Worm (Caenorhabditis elegans) whole organism, L3 larva: ENCODE measurements around the gene pho-6.

Experiments used
- R02D3.7 ChIP-seq: fragments of 150-350 bp; optimal IDR thresholded peaks from 2 replicates; lab custom pipeline; 2014; ENCODE audit warnings: missing biosample characterization, missing genetic modification characterization
- ZK546.5 ChIP-seq: sonication (generic microtip); optimal IDR thresholded peaks from 2 replicates; lab custom pipeline; 2017; ENCODE audit warnings: missing biosample characterization, missing genetic modification characterization
- aly-2 ChIP-seq: fragments of 150-350 bp; optimal IDR thresholded peaks from 2 replicates; lab custom pipeline; 2014; ENCODE audit warnings: missing biosample characterization, missing genetic modification characterization
- ama-1 ChIP-seq: fragments of 150-350 bp; optimal IDR thresholded peaks from 2 replicates; lab custom pipeline; 2018
- ceh-16 ChIP-seq: sonication (generic microtip); optimal IDR thresholded peaks from 2 replicates; lab custom pipeline; 2017; ENCODE audit warnings: missing biosample characterization, missing genetic modification characterization
- ceh-82 ChIP-seq: fragments of 150-350 bp; optimal IDR thresholded peaks from 2 replicates; lab custom pipeline; 2014; ENCODE audit warnings: missing biosample characterization, missing genetic modification characterization
- ceh-9 ChIP-seq: sonication (generic microtip); optimal IDR thresholded peaks from 2 replicates; lab custom pipeline; 2018; ENCODE audit warnings: missing biosample characterization, missing genetic modification characterization
- egl-27 ChIP-seq: sonication (generic microtip); optimal IDR thresholded peaks from 4 replicates; lab custom pipeline; 2017; ENCODE audit warnings: missing biosample characterization, missing genetic modification reagents, missing genetic modification characterization
- egl-5 ChIP-seq: fragments of 150-350 bp; optimal IDR thresholded peaks from 2 replicates; lab custom pipeline; 2017; ENCODE audit warnings: missing biosample characterization, missing genetic modification reagents, missing genetic modification characterization, inconsistent platforms
- elt-2 ChIP-seq: sonication (generic microtip); optimal IDR thresholded peaks from 2 replicates; lab custom pipeline; 2016; ENCODE audit warnings: missing genetic modification reagents, mild to moderate bottlenecking, missing genetic modification characterization, missing compliant biosample characterization
- elt-3 ChIP-seq, 3 experiments: fragments of 150-350 bp in 1 of 3; sonication (generic microtip) in 2 of 3; optimal IDR thresholded peaks; 2 replicates in 2 of 3; 4 replicates in 1 of 3; lab custom pipeline; 2014 to 2017; ENCODE audit warnings: missing biosample characterization in 3 of 3, missing genetic modification characterization in 3 of 3
- eor-1 ChIP-seq, 2 experiments: fragments of 150-350 bp; optimal IDR thresholded peaks; 2 replicates each; lab custom pipeline; 2014 to 2018; ENCODE audit warnings: missing biosample characterization in 2 of 2, missing genetic modification characterization in 2 of 2
- fkh-2 ChIP-seq: fragments of 150-350 bp; optimal IDR thresholded peaks from 2 replicates; lab custom pipeline; 2014; ENCODE audit warnings: missing biosample characterization, missing genetic modification reagents, missing genetic modification characterization
- fos-1 ChIP-seq: fragments of 150-350 bp; optimal IDR thresholded peaks from 2 replicates; lab custom pipeline; 2014; ENCODE audit warnings: missing biosample characterization, missing genetic modification characterization
- hmg-11 ChIP-seq: sonication (generic microtip); optimal IDR thresholded peaks from 2 replicates; lab custom pipeline; 2016; ENCODE audit warnings: missing genetic modification characterization, missing compliant biosample characterization
- jun-1 ChIP-seq: fragments of 150-350 bp; optimal IDR thresholded peaks from 2 replicates; lab custom pipeline; 2014; ENCODE audit warnings: missing biosample characterization, missing genetic modification reagents, missing genetic modification characterization
- lin-15B ChIP-seq: fragments of 150-350 bp; optimal IDR thresholded peaks from 2 replicates; lab custom pipeline; 2014; ENCODE audit warnings: missing biosample characterization, missing genetic modification characterization
- lin-39 ChIP-seq: fragments of 150-350 bp; optimal IDR thresholded peaks from 2 replicates; lab custom pipeline; 2018; ENCODE audit warnings: missing biosample characterization, missing genetic modification reagents, missing genetic modification characterization
- mdl-1 ChIP-seq: fragments of 150-350 bp; optimal IDR thresholded peaks from 2 replicates; lab custom pipeline; 2014; ENCODE audit warnings: missing biosample characterization, missing genetic modification characterization
- nhr-11 ChIP-seq: fragments of 150-350 bp; optimal IDR thresholded peaks from 2 replicates; lab custom pipeline; 2014; ENCODE audit warnings: missing biosample characterization, missing genetic modification characterization
- nhr-12 ChIP-seq: fragments of 150-350 bp; optimal IDR thresholded peaks from 2 replicates; lab custom pipeline; 2014; ENCODE audit warnings: missing biosample characterization, missing genetic modification characterization
- nhr-23 ChIP-seq: fragments of 150-350 bp; optimal IDR thresholded peaks from 2 replicates; lab custom pipeline; 2014; ENCODE audit warnings: missing biosample characterization, missing genetic modification reagents, missing genetic modification characterization
- nhr-237 ChIP-seq: fragments of 150-350 bp; optimal IDR thresholded peaks from 2 replicates; lab custom pipeline; 2014; ENCODE audit warnings: missing biosample characterization, missing genetic modification characterization
- nhr-28 ChIP-seq: fragments of 150-350 bp; optimal IDR thresholded peaks from 2 replicates; lab custom pipeline; 2014; ENCODE audit warnings: missing biosample characterization, missing genetic modification characterization
- nhr-43 ChIP-seq: sonication (generic microtip); optimal IDR thresholded peaks from 2 replicates; lab custom pipeline; 2016; ENCODE audit warnings: mild to moderate bottlenecking, missing genetic modification characterization, missing compliant biosample characterization; ENCODE audit not compliant: poor library complexity, severe bottlenecking
- nhr-76 ChIP-seq: fragments of 150-350 bp; sonication (generic microtip); optimal IDR thresholded peaks from 5 replicates; lab custom pipeline; 2014; ENCODE audit warnings: missing biosample characterization, missing genetic modification characterization
- nhr-77 ChIP-seq: fragments of 150-350 bp; optimal IDR thresholded peaks from 2 replicates; lab custom pipeline; 2014; ENCODE audit warnings: missing biosample characterization, missing genetic modification characterization
- pqm-1 ChIP-seq: fragments of 150-350 bp; optimal IDR thresholded peaks from 2 replicates; lab custom pipeline; 2017; ENCODE audit warnings: missing biosample characterization, missing genetic modification characterization, inconsistent platforms
- sea-2 ChIP-seq: fragments of 150-350 bp; sonication (generic microtip); optimal IDR thresholded peaks from 4 replicates; lab custom pipeline; 2014; ENCODE audit warnings: missing biosample characterization, missing genetic modification reagents, missing genetic modification characterization
- skn-1 ChIP-seq: fragments of 150-350 bp; optimal IDR thresholded peaks from 2 replicates; lab custom pipeline; 2014; ENCODE audit warnings: missing biosample characterization, missing genetic modification characterization
- snpc-4 ChIP-seq: fragments of 150-350 bp; optimal IDR thresholded peaks from 2 replicates; lab custom pipeline; 2014; ENCODE audit warnings: missing biosample characterization, missing genetic modification characterization
- tbx-2 ChIP-seq: sonication (generic microtip); optimal IDR thresholded peaks from 2 replicates; lab custom pipeline; 2016; ENCODE audit warnings: mild to moderate bottlenecking, missing genetic modification characterization, missing compliant biosample characterization
- unc-39 ChIP-seq: sonication (generic microtip); optimal IDR thresholded peaks from 4 replicates; lab custom pipeline; 2017; ENCODE audit warnings: missing biosample characterization, missing genetic modification characterization
- unc-62 ChIP-seq: fragments of 150-350 bp; sonication (generic microtip); optimal IDR thresholded peaks from 4 replicates; lab custom pipeline; 2014; ENCODE audit warnings: missing biosample characterization, missing genetic modification reagents, missing genetic modification characterization
- zag-1 ChIP-seq: fragments of 150-350 bp; optimal IDR thresholded peaks from 2 replicates; lab custom pipeline; 2014; ENCODE audit warnings: missing biosample characterization, missing genetic modification characterization
- ztf-4 ChIP-seq: fragments of 150-350 bp; optimal IDR thresholded peaks from 2 replicates; lab custom pipeline; 2014; ENCODE audit warnings: missing biosample characterization, missing genetic modification characterization

Gene pho-6

DNA sequence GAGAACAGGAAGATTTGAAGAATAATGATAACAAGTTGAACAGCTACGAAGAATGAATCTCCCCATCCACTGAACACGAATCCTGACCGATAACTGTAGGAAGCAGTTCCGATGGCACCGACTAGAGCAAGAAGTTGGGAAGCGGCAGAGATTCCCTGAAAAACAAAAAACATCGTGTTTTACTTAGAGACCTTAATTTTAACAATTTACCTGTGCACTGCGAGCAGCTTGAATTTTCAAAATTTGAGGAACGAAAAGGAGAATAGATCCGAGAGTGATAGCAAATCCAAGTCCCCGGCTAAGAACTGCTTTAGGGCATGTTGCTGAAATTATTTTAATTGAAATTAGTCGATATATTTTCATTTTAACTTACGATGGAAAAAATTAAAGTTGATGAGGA lies 35.6 kb downstream of the pho-6 start:
- TF ChIP-seq lin-15B (tag; lab: Kevin White, UChicago) (no peak), fos-1 (tag; lab: Kevin White, UChicago) (no peak), hmg-11 (tag; lab: Kevin White, UChicago) (no peak), elt-2 (tag; lab: Kevin White, UChicago) (no peak), zag-1 (tag; lab: Kevin White, UChicago) (no peak), ceh-82 (no peak), R02D3.7 (tag; lab: Kevin White, UChicago) (no peak), ZK546.5 (tag; lab: Kevin White, UChicago) (no peak), unc-62 (no peak), tbx-2 (tag; lab: Kevin White, UChicago) (no peak), nhr-76 (tag; lab: Kevin White, UChicago) (no peak), lin-39 (tag; lab: Kevin White, UChicago) (no peak), egl-27 (no peak), skn-1 (tag; lab: Kevin White, UChicago) (no peak), aly-2 (tag; lab: Kevin White, UChicago) (no peak), snpc-4 (tag; lab: Kevin White, UChicago) (no peak), egl-5 (tag; lab: Kevin White, UChicago) (no peak), nhr-11 (tag; lab: Kevin White, UChicago) (no peak), nhr-77 (no peak)
- TF ChIP-seq, all 47 proteins: peak for 0

- no peak for TF ChIP-seq nhr-237
- no peak for TF ChIP-seq unc-62
- no peak for TF ChIP-seq mdl-1 (tag; lab: Kevin White, UChicago)
- no peak for TF ChIP-seq aly-2 (tag; lab: Kevin White, UChicago)
- TF ChIP-seq nhr-43 (tag; lab: Kevin White, UChicago) = no peak
- no peak for TF ChIP-seq jun-1
- no peak for TF ChIP-seq pqm-1 (tag; lab: Kevin White, UChicago)
- TF ChIP-seq nhr-23 (tag; lab: Kevin White, UChicago) = no peak
- TF ChIP-seq nhr-28 (tag; lab: Kevin White, UChicago) = no peak
- TF ChIP-seq R02D3.7 (tag; lab: Kevin White, UChicago) = no peak
- TF ChIP-seq nhr-12 (tag; lab: Kevin White, UChicago) = no peak
- no peak for TF ChIP-seq egl-5 (tag; lab: Kevin White, UChicago)
- no peak for TF ChIP-seq unc-39
- TF ChIP-seq fkh-2 (tag; lab: Kevin White, UChicago) = no peak
- TF ChIP-seq eor-1 (tag; optimal IDR thresholded peaks at IDR 0.05; lab: Kevin White, UChicago) = no peak
- no peak for TF ChIP-seq zag-1 (tag; lab: Kevin White, UChicago)
- TF ChIP-seq ztf-4 = no peak
- TF ChIP-seq, all 47 proteins: peak for 0
These were observed 36.5 kb downstream of the pho-6 start for ce11 chrV:8357756-8358155.

DNA sequence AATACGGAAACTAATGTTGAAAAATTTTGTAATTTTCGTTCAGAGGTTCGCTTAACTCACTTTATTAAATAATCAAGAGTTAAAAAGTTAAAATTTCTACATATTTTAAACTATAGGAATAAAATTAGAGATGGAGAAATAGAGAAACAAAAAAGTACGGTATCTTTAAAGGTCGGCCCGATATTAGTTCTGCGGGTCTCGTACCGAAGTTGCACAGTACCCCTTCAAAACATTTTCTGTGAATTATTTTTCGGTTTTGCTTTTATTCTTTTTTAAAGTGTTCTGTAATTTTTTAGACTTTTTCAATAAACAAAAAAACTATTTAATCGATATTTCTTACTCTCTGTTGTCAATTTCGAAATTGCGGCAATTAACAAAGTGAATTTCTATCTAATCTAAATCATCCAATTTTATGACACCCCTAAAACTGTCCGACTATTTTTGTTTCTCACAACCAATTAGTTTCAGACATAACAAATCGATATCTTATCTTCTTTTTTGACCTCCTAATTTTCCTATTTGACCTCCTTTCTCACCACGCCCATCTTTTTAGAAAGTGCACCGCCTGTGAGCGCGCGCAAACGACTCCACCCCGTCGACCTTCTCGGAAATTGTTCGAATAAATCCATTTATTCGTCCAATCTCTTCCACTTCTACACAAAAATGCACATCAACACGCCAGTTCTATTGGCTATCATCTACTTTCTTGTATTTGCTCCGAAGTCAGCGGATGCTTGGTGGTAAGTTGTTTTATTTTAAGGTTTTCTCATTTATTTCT lies 38.6 kb downstream of the pho-6 start, which contains the start of gene mom-2:
TSS of gene mom-2 (plus strand) at position 554 of the 778 bp plus-strand sequence.
- TF ChIP-seq ceh-82 (no peak), lin-15B (tag; lab: Kevin White, UChicago) (no peak), elt-3 (tag; optimal IDR thresholded peaks at IDR 0.05; lab: Kevin White, UChicago) (no peak), nhr-76 (tag; lab: Kevin White, UChicago) (no peak), ceh-16 (tag; lab: Kevin White, UChicago) (no peak), eor-1 (tag; optimal IDR thresholded peaks at IDR 0.05; lab: Kevin White, UChicago) (no peak)

- TF ChIP-seq unc-62 (no peak), eor-1 (tag; optimal IDR thresholded peaks at IDR 0.05; lab: Kevin White, UChicago) (no peak), sea-2 (GFP tag; lab: Kevin White, UChicago) (no peak), jun-1 (no peak), tbx-2 (tag; lab: Kevin White, UChicago) (no peak), ama-1 (lab: Kevin White, UChicago) (no peak), nhr-11 (tag; lab: Kevin White, UChicago) (no peak), ceh-9 (tag; lab: Kevin White, UChicago) (no peak), fkh-2 (tag; lab: Kevin White, UChicago) (no peak), nhr-76 (tag; lab: Kevin White, UChicago) (no peak), nhr-43 (tag; lab: Kevin White, UChicago) (no peak), ceh-82 (no peak), nhr-28 (tag; lab: Kevin White, UChicago) (no peak)
These were observed 42.9 kb downstream of the pho-6 start, which contains the start of gene srsx-22 for ce11 chrV:8351371-8351770. Gene srsx-22, plus strand, starts transcription at chrV:8351671.
